Worm (Caenorhabditis elegans) whole organism, L4 larva: ENCODE data around the gene C37C3.1.
A peak's percentile ranks its signal among the peaks of the same experiment; 100 is the strongest.

Source experiments
- attf-4 ChIP-seq: sonication (generic microtip); optimal IDR thresholded peaks from 3 replicates; lab custom pipeline; 2017; ENCODE audit warnings: missing biosample characterization, missing genetic modification characterization
- lin-39 ChIP-seq: fragments of 150-350 bp; optimal IDR thresholded peaks from 2 replicates; lab custom pipeline; 2014; ENCODE audit warnings: missing biosample characterization, missing genetic modification reagents, missing genetic modification characterization
- unc-62 ChIP-seq, 3 experiments: fragments of 150-350 bp in 1 of 3; sonication (generic microtip); optimal IDR thresholded peaks in 2 of 3; peaks in 1 of 3; 1 replicate in 1 of 3; 2 replicates in 2 of 3; lab custom pipeline; 2014 to 2017; ENCODE audit warnings: missing biosample characterization in 3 of 3, missing genetic modification characterization in 3 of 3, missing genetic modification reagents in 3 of 3, missing genotype in 1 of 3

DNA sequence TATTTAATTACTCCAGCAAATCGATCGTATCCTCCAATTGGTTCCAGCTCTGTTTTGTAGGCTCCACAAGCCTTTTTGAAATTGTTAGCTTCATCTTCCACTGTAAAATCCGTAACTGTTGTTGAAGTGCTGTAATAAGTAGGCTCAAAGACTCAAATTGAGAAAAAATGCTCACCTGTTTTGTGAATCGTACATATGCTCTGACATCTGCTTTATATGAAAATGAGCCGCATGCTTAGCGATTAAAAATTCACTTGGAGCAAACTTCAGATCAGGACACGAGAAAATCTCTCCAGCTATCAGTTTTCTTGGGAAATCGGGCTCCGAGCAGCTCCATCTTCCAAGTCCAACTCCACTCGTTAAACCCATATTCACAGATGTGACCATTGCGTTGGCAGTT lies 49.3 kb upstream of the C37C3.1 start:
- TF ChIP-seq lin-39 (tag; lab: Kevin White, UChicago) (no peak), attf-4 (tag; lab: Kevin White, UChicago) (no peak), unc-62 (GFP tag; optimal IDR thresholded peaks at IDR 0.05 in 1 of 2; lab: Kevin White, UChicago) (peak in 1 of 2 experiments; percentile 77), unc-62 (tag; optimal IDR thresholded peaks at IDR 0.05; lab: Kevin White, UChicago) (no peak)
